Worm (Caenorhabditis elegans) whole organism, late embryonic: ENCODE results near the gene ace-4.

Experiments
- ama-1 ChIP-seq: fragments of 150-350 bp; optimal IDR thresholded peaks from 2 replicates; lab custom pipeline; 2014
- ceh-19 ChIP-seq: fragments of 200-800 bp; sonication (Bioruptor generic); optimal IDR thresholded peaks from 2 replicates; lab custom pipeline; 2018; ENCODE audit warnings: mild to moderate bottlenecking, missing genetic modification characterization, missing compliant biosample characterization
- ceh-22 ChIP-seq: sonication (generic microtip); optimal IDR thresholded peaks from 2 replicates; lab custom pipeline; 2017; ENCODE audit warnings: missing biosample characterization, missing genetic modification characterization
- nfya-1 ChIP-seq: sonication (generic microtip); optimal IDR thresholded peaks from 2 replicates; lab custom pipeline; 2017; ENCODE audit warnings: missing genetic modification characterization, mild to moderate bottlenecking, missing compliant biosample characterization, antibody characterized with exemption, moderate library complexity

- TF ChIP-seq nfya-1 (tag; lab: Kevin White, UChicago) (no peak), ceh-22 (no peak), ceh-19 (GFP tag; lab: Kevin White, UChicago) (no peak), ama-1 (lab: Kevin White, UChicago) (no peak)
These were observed 7.5 kb downstream of the ace-4 start, which contains the start of gene ace-3 for ce11 chrII:14205335-14205734.
